Worm (Caenorhabditis elegans): ENCODE data around the gene fbxb-5.

ce11 chrII:1703363-1703762 is 18.9 kb downstream of the fbxb-5 start, which contains the start of gene fbxb-47:
- TF ChIP-seq flt-1 (GFP tag; IDR thresholded peaks at IDR 0.05) (no peak), ztf-23 (GFP tag; IDR thresholded peaks at IDR 0.05) (no peak)
